Fruit fly (Drosophila melanogaster): ENCODE data around the gene CG31522.

CG31522 gene

DNA sequence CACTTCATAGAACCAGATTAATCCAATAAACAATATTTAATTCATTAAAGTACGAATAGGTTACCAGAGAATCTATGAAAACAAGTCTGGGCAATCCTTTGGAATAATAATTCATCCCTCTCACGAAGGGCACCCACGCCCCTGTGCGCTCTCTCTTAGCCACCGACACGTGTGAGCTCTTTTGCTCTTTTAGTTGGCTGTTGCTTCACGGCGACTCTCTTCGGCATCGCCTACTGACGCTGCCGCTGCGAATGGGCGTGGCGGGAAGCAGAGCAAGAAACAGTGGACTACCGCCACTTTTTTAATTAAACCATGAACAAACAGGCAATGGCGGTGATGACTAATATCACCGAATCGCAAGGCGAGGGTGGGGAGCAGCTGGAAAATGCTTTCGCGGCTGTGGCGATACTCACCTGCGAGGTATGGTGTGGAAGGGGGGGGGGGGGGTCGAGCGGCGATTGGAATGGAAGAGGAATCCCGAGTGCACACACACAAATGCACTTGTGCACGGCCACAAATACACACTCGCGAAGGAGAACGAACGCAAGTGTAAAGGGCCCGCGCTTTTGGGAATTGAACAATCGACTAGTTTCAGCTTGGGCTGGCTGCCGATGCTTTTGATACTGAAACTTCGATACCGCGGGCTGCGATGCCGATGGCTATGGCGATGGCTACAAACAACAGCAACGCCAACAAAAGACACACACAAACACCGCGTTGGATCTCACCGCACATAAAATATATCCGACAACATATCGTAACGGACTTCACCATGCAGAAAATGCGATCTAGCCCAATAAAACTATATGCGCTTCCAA, 15.7 kb upstream of the CG31522 start (continued):
- TF ChIP-seq zen2 (GFP tag; IDR thresholded peaks at IDR 0.05; ENCODE audit: partially characterized antibody) (peak; percentile 42; the same call in 1 of the 3 replicates), cwo (GFP tag; optimal IDR thresholded peaks at IDR 0.05) (peak; percentile 91), MTF-1 (GFP tag; optimal IDR thresholded peaks at IDR 0.05; ENCODE audit: borderline replicate concordance) (peak; percentile 71), CG4404 (GFP tag; IDR thresholded peaks at IDR 0.05) (peak; percentile 12; the same call in 1 of the 2 replicates), fu2 (GFP tag; optimal IDR thresholded peaks at IDR 0.05) (peak; percentile 81), da (GFP tag; optimal IDR thresholded peaks at IDR 0.05) (peak; percentile 9), Hr78 (GFP tag; optimal IDR thresholded peaks at IDR 0.05) (peak in 1 of 2 experiments; percentile 52), repo (GFP tag; optimal IDR thresholded peaks at IDR 0.05) (peak; percentile 62), lola (GFP tag; optimal IDR thresholded peaks at IDR 0.05) (peak in 1 of 3 experiments; percentile 60), Hmx (GFP tag; optimal IDR thresholded peaks at IDR 0.05) (peak; percentile 73), lov (optimal IDR thresholded peaks at IDR 0.05) (no peak), lov (GFP tag; IDR thresholded peaks at IDR 0.05) (peak; percentile 87; the same call in 2 of the 3 replicates), mirr (GFP tag; optimal IDR thresholded peaks at IDR 0.05) (peak; percentile 42), lab (GFP tag; optimal IDR thresholded peaks at IDR 0.05) (peak; percentile 94), CG16863 (GFP tag; optimal IDR thresholded peaks at IDR 0.05) (peak; percentile 79), H2.0 (GFP tag; IDR thresholded peaks at IDR 0.05) (peak; percentile 91), CG32772 (GFP tag; IDR thresholded peaks at IDR 0.05) (peak; percentile 76), CG8924 (tag; optimal IDR thresholded peaks at IDR 0.05) (peak; percentile 80), CG10431 (GFP tag; optimal IDR thresholded peaks at IDR 0.05) (peak; percentile 43), odd (GFP tag; optimal IDR thresholded peaks at IDR 0.05) (peak; percentile 82), sug (tag; optimal IDR thresholded peaks at IDR 0.05) (peak; percentile 38), CG7963 (GFP tag; IDR thresholded peaks at IDR 0.05; ENCODE audit: partially characterized antibody) (no peak), CG13894 (tag; optimal IDR thresholded peaks at IDR 0.05) (peak; percentile 23), Fer3 (tag; optimal IDR thresholded peaks at IDR 0.05) (peak; percentile 82), ab (GFP tag; optimal IDR thresholded peaks at IDR 0.05) (peak; percentile 66), Atf-2 (GFP tag; optimal IDR thresholded peaks at IDR 0.05) (peak; percentile 85), Hmr (GFP tag; optimal IDR thresholded peaks at IDR 0.05) (peak; percentile 89), Doc2 (GFP tag; IDR thresholded peaks at IDR 0.05) (no peak), vfl (GFP tag; optimal IDR thresholded peaks at IDR 0.05) (peak; percentile 91), Nf-YA (GFP tag; IDR thresholded peaks at IDR 0.05) (peak; percentile 82), CG18764 (GFP tag; optimal IDR thresholded peaks at IDR 0.05) (peak; percentile 70), CG3726 (GFP tag; IDR thresholded peaks at IDR 0.05) (peak; percentile 82), HmgD (GFP tag; optimal IDR thresholded peaks at IDR 0.05) (peak; percentile 27), CG6175 (GFP tag; IDR thresholded peaks at IDR 0.05) (peak; percentile 57; the same call in 1 of the 3 replicates), Usf (GFP tag; optimal IDR thresholded peaks at IDR 0.05) (peak; percentile 47), Rx (GFP tag; IDR thresholded peaks at IDR 0.05) (peak; percentile 82), Abd-B (GFP tag; optimal IDR thresholded peaks at IDR 0.05) (peak; percentile 50), CG15601 (tag; optimal IDR thresholded peaks at IDR 0.05) (peak; percentile 67), CG3995 (GFP tag; optimal IDR thresholded peaks at IDR 0.05) (peak; percentile 37), CG6765 (GFP tag; optimal IDR thresholded peaks at IDR 0.05) (peak; percentile 81), schlank (tag; optimal IDR thresholded peaks at IDR 0.05) (peak; percentile 59), unpg (GFP tag; optimal IDR thresholded peaks at IDR 0.05) (peak; percentile 92), CG1024 (GFP tag; IDR thresholded peaks at IDR 0.05) (peak; percentile 82; the same call in 1 of the 2 replicates), hb (GFP tag; IDR thresholded peaks at IDR 0.05; ENCODE audit: partially characterized antibody) (no peak), CG6791 (GFP tag; IDR thresholded peaks at IDR 0.05; ENCODE audit: partially characterized antibody) (0 out of 3 replicates have a peak, but pooled peaks have one; percentile 35), inv (GFP tag; IDR thresholded peaks at IDR 0.05; ENCODE audit: partially characterized antibody) (0 out of 2 replicates have a peak, but pooled peaks have one; percentile 17), bbx (GFP tag; IDR thresholded peaks at IDR 0.05; ENCODE audit: partially characterized antibody) (peak; percentile 37; the same call in 1 of the 2 replicates)
